Worm (Caenorhabditis elegans) whole organism, young adult: ENCODE results near the gene srlf-16.

ENCODE experiments used
- B0019.2 ChIP-seq: fragments of 200-800 bp; sonication (Bioruptor generic); conservative IDR thresholded peaks from 2 replicates; pipeline ENCODE4 v1.3.6; 2022; ENCODE audit warnings: missing genetic modification reagents, missing genetic modification characterization, missing compliant biosample characterization
- B0035.1 ChIP-seq: sonication (generic microtip); optimal IDR thresholded peaks from 2 replicates; lab custom pipeline; 2016; ENCODE audit warnings: missing genetic modification characterization, mild to moderate bottlenecking, missing compliant biosample characterization, missing genotype, missing genetic modification reagents
- B0261.1 ChIP-seq: sonication (generic microtip); optimal IDR thresholded peaks from 2 replicates; lab custom pipeline; 2016; ENCODE audit warnings: mild to moderate bottlenecking, missing genetic modification characterization, moderate library complexity, missing compliant biosample characterization
- D2030.7 ChIP-seq: fragments of 200-800 bp; sonication (Bioruptor generic); IDR thresholded peaks from 2 replicates; pipeline ENCODE4 v1.3.6; 2022; ENCODE audit warnings: missing genetic modification reagents, missing genetic modification characterization, missing compliant biosample characterization
- F22D6.2 ChIP-seq: sonication (generic microtip); optimal IDR thresholded peaks from 2 replicates; lab custom pipeline; 2016; ENCODE audit warnings: mild to moderate bottlenecking, missing genetic modification characterization, missing compliant biosample characterization
- F49E8.2 ChIP-seq: sonication (generic microtip); optimal IDR thresholded peaks from 3 replicates; lab custom pipeline; 2017; ENCODE audit warnings: missing genetic modification characterization, mild to moderate bottlenecking, missing compliant biosample characterization, antibody characterized with exemption, moderate library complexity; ENCODE audit not compliant: insufficient read depth
- F52B5.7 ChIP-seq: sonication (generic microtip); optimal IDR thresholded peaks from 2 replicates; lab custom pipeline; 2016; ENCODE audit warnings: mild to moderate bottlenecking, missing genetic modification characterization, missing compliant biosample characterization
- F57C9.4 ChIP-seq: sonication (generic microtip); optimal IDR thresholded peaks from 2 replicates; lab custom pipeline; 2017; ENCODE audit warnings: mild to moderate bottlenecking, missing genetic modification characterization, missing compliant biosample characterization
- K12H6.12 ChIP-seq: fragments of 200-800 bp; sonication (Bioruptor generic); optimal IDR thresholded peaks from 2 replicates; lab custom pipeline; 2018; ENCODE audit warnings: mild to moderate bottlenecking, missing genetic modification characterization, missing compliant biosample characterization
- T26A5.8 ChIP-seq: sonication (generic microtip); optimal IDR thresholded peaks from 2 replicates; lab custom pipeline; 2016; ENCODE audit warnings: missing genetic modification characterization, missing compliant biosample characterization
- Y53F4B.3 ChIP-seq: fragments of 200-800 bp; sonication (Bioruptor generic); IDR thresholded peaks from 2 replicates; pipeline ENCODE4 v1.3.6; 2022; ENCODE audit warnings: missing genetic modification reagents, missing genetic modification characterization, missing compliant biosample characterization
- Y67H2A.10 ChIP-seq: fragments of 200-800 bp; sonication (Bioruptor generic); conservative IDR thresholded peaks from 2 replicates; pipeline ENCODE4 v1.3.6; 2022; ENCODE audit warnings: missing genetic modification reagents, missing genetic modification characterization, missing compliant biosample characterization
- ZK185.1 ChIP-seq: sonication (generic microtip); optimal IDR thresholded peaks from 2 replicates; lab custom pipeline; 2016; ENCODE audit warnings: mild to moderate bottlenecking, missing genetic modification characterization, missing compliant biosample characterization; ENCODE audit not compliant: poor library complexity, severe bottlenecking
- ceh-100 ChIP-seq: fragments of 200-800 bp; sonication (Bioruptor generic); IDR thresholded peaks from 2 replicates; pipeline ENCODE4 v1.3.6; 2022; ENCODE audit warnings: missing genetic modification reagents, missing genetic modification characterization, missing compliant biosample characterization
- ceh-27 ChIP-seq: fragments of 200-800 bp; sonication (Bioruptor generic); optimal IDR thresholded peaks from 2 replicates; lab custom pipeline; 2018; ENCODE audit warnings: mild to moderate bottlenecking, missing genetic modification characterization, moderate library complexity, missing compliant biosample characterization
- ceh-40 ChIP-seq: fragments of 200-800 bp; sonication (Bioruptor generic); IDR thresholded peaks from 2 replicates; pipeline ENCODE4 v1.3.6; 2022; ENCODE audit warnings: missing genetic modification characterization, missing compliant biosample characterization
- ceh-58 ChIP-seq: fragments of 200-800 bp; sonication (Bioruptor generic); IDR thresholded peaks from 2 replicates; pipeline ENCODE4 v1.3.6; 2022; ENCODE audit warnings: missing genetic modification characterization, missing compliant biosample characterization
- ceh-91 ChIP-seq: fragments of 200-800 bp; sonication (Bioruptor generic); IDR thresholded peaks from 2 replicates; pipeline ENCODE4 v1.3.6; 2022; ENCODE audit warnings: missing genetic modification reagents, missing genetic modification characterization, missing compliant biosample characterization
- chd-7 ChIP-seq: sonication (generic microtip); optimal IDR thresholded peaks from 2 replicates; lab custom pipeline; 2016; ENCODE audit warnings: mild to moderate bottlenecking, missing genetic modification characterization, moderate library complexity, missing compliant biosample characterization
- dpff-1 ChIP-seq: sonication (generic microtip); optimal IDR thresholded peaks from 2 replicates; lab custom pipeline; 2017; ENCODE audit warnings: mild to moderate bottlenecking, missing genetic modification characterization, missing compliant biosample characterization
- ets-4 ChIP-seq: fragments of 200-800 bp; sonication (Bioruptor generic); optimal IDR thresholded peaks from 2 replicates; lab custom pipeline; 2018; ENCODE audit warnings: mild to moderate bottlenecking, missing genetic modification characterization, missing compliant biosample characterization
- fkh-3 ChIP-seq: sonication (generic microtip); optimal IDR thresholded peaks from 2 replicates; lab custom pipeline; 2016; ENCODE audit warnings: mild to moderate bottlenecking, missing genetic modification characterization, missing compliant biosample characterization
- hmg-1.2 ChIP-seq: fragments of 200-800 bp; sonication (Bioruptor generic); IDR thresholded peaks from 2 replicates; pipeline ENCODE4 v1.3.6; 2022; ENCODE audit warnings: missing genetic modification reagents, missing genetic modification characterization, missing compliant biosample characterization
- hrde-1 ChIP-seq: sonication (generic microtip); optimal IDR thresholded peaks from 2 replicates; lab custom pipeline; 2016; ENCODE audit warnings: missing genetic modification characterization, mild to moderate bottlenecking, missing compliant biosample characterization, moderate library complexity, missing genotype, missing genetic modification reagents, borderline replicate concordance
- hsf-1 ChIP-seq: fragments of 200-800 bp; sonication (Bioruptor generic); IDR thresholded peaks from 2 replicates; pipeline ENCODE4 v1.3.6; 2022; ENCODE audit warnings: missing genetic modification reagents, missing genetic modification characterization, missing compliant biosample characterization
- let-526 ChIP-seq: fragments of 200-800 bp; sonication (Bioruptor generic); IDR thresholded peaks from 2 replicates; pipeline ENCODE4 v1.3.6; 2022; ENCODE audit warnings: missing genetic modification reagents, missing genetic modification characterization, missing compliant biosample characterization
- lin-54 ChIP-seq: fragments of 200-800 bp; sonication (Bioruptor generic); optimal IDR thresholded peaks from 2 replicates; lab custom pipeline; 2018; ENCODE audit warnings: mild to moderate bottlenecking, missing genetic modification characterization, missing compliant biosample characterization
- lir-1 ChIP-seq: fragments of 200-800 bp; sonication (Bioruptor generic); conservative IDR thresholded peaks from 2 replicates; pipeline ENCODE4 v1.3.6; 2022; ENCODE audit warnings: missing genetic modification reagents, missing genetic modification characterization, missing compliant biosample characterization
- madf-6 ChIP-seq: fragments of 200-800 bp; sonication (Bioruptor generic); IDR thresholded peaks from 2 replicates; pipeline ENCODE4 v1.3.6; 2022; ENCODE audit warnings: missing genetic modification reagents, missing genetic modification characterization, missing compliant biosample characterization
- mcd-1 ChIP-seq: fragments of 200-800 bp; sonication (Bioruptor generic); IDR thresholded peaks from 2 replicates; pipeline ENCODE4 v1.3.6; 2022; ENCODE audit warnings: missing genetic modification reagents, missing genetic modification characterization, missing compliant biosample characterization
- mel-28 ChIP-seq: sonication (generic microtip); optimal IDR thresholded peaks from 2 replicates; lab custom pipeline; 2016; ENCODE audit warnings: borderline replicate concordance, mild to moderate bottlenecking, missing genetic modification characterization, missing compliant biosample characterization
- nfya-2 ChIP-seq: fragments of 200-800 bp; sonication (Bioruptor generic); IDR thresholded peaks from 2 replicates; pipeline ENCODE4 v1.3.6; 2022; ENCODE audit warnings: missing genetic modification reagents, missing genetic modification characterization, missing compliant biosample characterization
- nhr-90 ChIP-seq: sonication (generic microtip); optimal IDR thresholded peaks from 2 replicates; lab custom pipeline; 2016; ENCODE audit warnings: missing genotype, mild to moderate bottlenecking, missing genetic modification characterization, missing compliant biosample characterization
- pbrm-1 ChIP-seq: fragments of 200-800 bp; sonication (Bioruptor generic); IDR thresholded peaks from 2 replicates; pipeline ENCODE4 v1.3.6; 2022; ENCODE audit warnings: missing genetic modification reagents, missing genetic modification characterization, missing compliant biosample characterization
- pha-4 ChIP-seq: fragments of 150-350 bp; sonication (generic microtip); optimal IDR thresholded peaks from 2 replicates; lab custom pipeline; 2014; ENCODE audit warnings: missing biosample characterization, missing genetic modification reagents, missing genetic modification characterization
- rcor-1 ChIP-seq: fragments of 200-800 bp; sonication (Bioruptor generic); IDR thresholded peaks from 2 replicates; pipeline ENCODE4 v1.3.6; 2022; ENCODE audit warnings: missing genetic modification reagents, missing genetic modification characterization, missing compliant biosample characterization
- rpc-1 ChIP-seq, 2 experiments: fragments of 150-350 bp in 1 of 2; sonication (generic microtip) in 1 of 2; optimal IDR thresholded peaks; 2 replicates each; lab custom pipeline; 2014 to 2018; ENCODE audit warnings: missing biosample characterization in 1 of 2, missing genetic modification characterization in 1 of 2, missing genetic modification reagents in 1 of 2, missing genotype in 1 of 2
- sea-2 ChIP-seq: fragments of 200-800 bp; sonication (Bioruptor generic); IDR thresholded peaks from 2 replicates; pipeline ENCODE4 v1.3.6; 2022; ENCODE audit warnings: missing genetic modification characterization, missing compliant biosample characterization
- snpc-1.3 ChIP-seq: sonication (generic microtip); optimal IDR thresholded peaks from 2 replicates; lab custom pipeline; 2017; ENCODE audit warnings: missing genetic modification characterization, mild to moderate bottlenecking, missing compliant biosample characterization, antibody characterized with exemption, moderate library complexity, missing genotype, missing genetic modification reagents; ENCODE audit not compliant: insufficient read depth
- somi-1 ChIP-seq: fragments of 200-800 bp; sonication (Bioruptor generic); optimal IDR thresholded peaks from 2 replicates; lab custom pipeline; 2018; ENCODE audit warnings: mild to moderate bottlenecking, missing genetic modification characterization, missing compliant biosample characterization
- sptf-2 ChIP-seq: fragments of 200-800 bp; sonication (Bioruptor generic); optimal IDR thresholded peaks from 2 replicates; lab custom pipeline; 2018; ENCODE audit warnings: mild to moderate bottlenecking, missing genetic modification characterization, missing compliant biosample characterization
- unc-130 ChIP-seq: sonication (generic microtip); optimal IDR thresholded peaks from 2 replicates; lab custom pipeline; 2016; ENCODE audit warnings: missing genetic modification reagents, missing genetic modification characterization, missing compliant biosample characterization
- zfh-2 ChIP-seq: fragments of 200-800 bp; sonication (Bioruptor generic); conservative IDR thresholded peaks from 2 replicates; pipeline ENCODE4 v1.3.6; 2022; ENCODE audit warnings: missing genetic modification reagents, missing genetic modification characterization, missing compliant biosample characterization
- ztf-18 ChIP-seq: sonication (generic microtip); optimal IDR thresholded peaks from 2 replicates; lab custom pipeline; 2016; ENCODE audit warnings: missing genotype, mild to moderate bottlenecking, missing genetic modification characterization, missing compliant biosample characterization
- ztf-22 ChIP-seq: fragments of 200-800 bp; sonication (Bioruptor generic); optimal IDR thresholded peaks from 2 replicates; lab custom pipeline; 2018; ENCODE audit warnings: mild to moderate bottlenecking, missing genetic modification characterization, moderate library complexity, missing compliant biosample characterization
- ztf-28 ChIP-seq: fragments of 200-800 bp; sonication (Bioruptor generic); IDR thresholded peaks from 2 replicates; pipeline ENCODE4 v1.3.6; 2022; ENCODE audit warnings: missing genetic modification reagents, missing genetic modification characterization, missing compliant biosample characterization
- ztf-6 ChIP-seq: fragments of 200-800 bp; sonication (Bioruptor generic); IDR thresholded peaks from 2 replicates; pipeline ENCODE4 v1.3.6; 2022; ENCODE audit warnings: missing genetic modification reagents, missing genetic modification characterization, missing compliant biosample characterization

srlf-16 gene

ce11 chrV:8129719-8130118 lies 25.1 kb downstream of the srlf-16 start:
- TF ChIP-seq F49E8.2 (tag; lab: Kevin White, UChicago) (no peak), Y53F4B.3 (no peak), ceh-58 (GFP tag; lab: Robert Waterston, UW) (no peak), T26A5.8 (tag; lab: Kevin White, UChicago) (no peak), fkh-3 (no peak), rpc-1 (optimal IDR thresholded peaks at IDR 0.05; lab: Kevin White, UChicago) (peak; percentile 28), rpc-1 (tag; optimal IDR thresholded peaks at IDR 0.05; lab: Kevin White, UChicago) (no peak), sea-2 (no peak), pha-4 (tag; lab: Kevin White, UChicago) (no peak), ceh-40 (GFP tag; lab: Robert Waterston, UW) (0 out of 2 replicates have a peak, but pooled peaks have one; percentile 22), zfh-2 (no peak), ceh-100 (peak; percentile 34; the same call in 1 of the 2 replicates), unc-130 (GFP tag; lab: Kevin White, UChicago) (no peak), B0019.2 (GFP tag; lab: Robert Waterston, UW) (no peak), let-526 (GFP tag; lab: Robert Waterston, UW) (no peak), B0035.1 (tag; lab: Kevin White, UChicago) (no peak), ZK185.1 (tag; lab: Kevin White, UChicago) (no peak), mcd-1 (no peak), sptf-2 (GFP tag; lab: Kevin White, UChicago) (no peak), B0261.1 (tag; lab: Kevin White, UChicago) (no peak), Y67H2A.10 (GFP tag; lab: Robert Waterston, UW) (no peak), F22D6.2 (tag; lab: Kevin White, UChicago) (no peak), ztf-18 (no peak), rcor-1 (GFP tag; lab: Robert Waterston, UW) (peak; percentile 14; the same call in 1 of the 2 replicates), F52B5.7 (tag; lab: Kevin White, UChicago) (no peak), madf-6 (GFP tag; lab: Robert Waterston, UW) (peak; percentile 38; the same call in 1 of the 2 replicates), ztf-6 (GFP tag; lab: Robert Waterston, UW) (no peak), hsf-1 (GFP tag; lab: Robert Waterston, UW) (peak; percentile 66), ztf-22 (GFP tag; lab: Kevin White, UChicago) (no peak), hmg-1.2 (GFP tag; lab: Robert Waterston, UW) (no peak), chd-7 (tag; lab: Kevin White, UChicago) (no peak), snpc-1.3 (peak; percentile 16), nfya-2 (no peak), F57C9.4 (tag; lab: Kevin White, UChicago) (no peak), ceh-91 (GFP tag; lab: Robert Waterston, UW) (no peak), mel-28 (tag; lab: Kevin White, UChicago) (no peak), D2030.7 (GFP tag; lab: Robert Waterston, UW) (peak; percentile 47)

ce11 chrV:8130149-8130661 lies 25.6 kb downstream of the srlf-16 start, which contains the start of gene snap-1:
Gene snap-1 (plus strand): TSS chrV:8130611.
- no peak for TF ChIP-seq F22D6.2 (tag; lab: Kevin White, UChicago)
- no peak for TF ChIP-seq chd-7 (tag; lab: Kevin White, UChicago)
- peak; percentile 27; the same call in 1 of the 2 replicates for TF ChIP-seq pbrm-1 (GFP tag; lab: Robert Waterston, UW)
- no peak for TF ChIP-seq Y53F4B.3
- TF ChIP-seq ceh-100: no peak
- TF ChIP-seq K12H6.12: peak; percentile 73
- peak; percentile 17 for TF ChIP-seq lin-54 (GFP tag; lab: Kevin White, UChicago)
- TF ChIP-seq dpff-1 (tag; lab: Kevin White, UChicago): no peak
- no peak for TF ChIP-seq nfya-2
- no peak for TF ChIP-seq hrde-1
- peak; percentile 46 for TF ChIP-seq ceh-27
- no peak for TF ChIP-seq ets-4 (GFP tag; lab: Kevin White, UChicago)
- TF ChIP-seq nhr-90 (tag; lab: Kevin White, UChicago): no peak
- TF ChIP-seq somi-1: no peak
- TF ChIP-seq ztf-28 (GFP tag; lab: Robert Waterston, UW): no peak
- no peak for TF ChIP-seq lir-1 (GFP tag; lab: Robert Waterston, UW)
- TF ChIP-seq ztf-22 (GFP tag; lab: Kevin White, UChicago): no peak
